Fruit fly (Drosophila melanogaster) whole organism, embryonic: ENCODE results near the gene sxe2.

Source experiments
- Abd-B ChIP-seq: fragments of 200-800 bp; sonication (Bioruptor generic); optimal IDR thresholded peaks from 2 replicates; lab custom pipeline; 2018; ENCODE audit warnings: missing biosample characterization, mild to moderate bottlenecking, missing genetic modification characterization, moderate library complexity
- Adf1 ChIP-seq: fragments of 200-800 bp; sonication (Bioruptor generic); IDR thresholded peaks from 2 replicates; pipeline ENCODE4 v1.3.6; 2022; ENCODE audit warnings: missing biosample characterization, missing genetic modification characterization
- Aef1 ChIP-seq: fragments of 200-800 bp; sonication (Bioruptor generic); IDR thresholded peaks from 3 replicates; pipeline ENCODE4 v1.3.6; 2022; ENCODE audit warnings: missing biosample characterization, missing genetic modification characterization
- CG10431 ChIP-seq: fragments of 200-800 bp; sonication (Bioruptor generic); optimal IDR thresholded peaks from 3 replicates; lab custom pipeline; 2018; ENCODE audit warnings: missing biosample characterization, mild to moderate bottlenecking, missing genetic modification characterization
- CG11398 ChIP-seq: fragments of 200-800 bp; sonication (Bioruptor generic); optimal IDR thresholded peaks from 2 replicates; lab custom pipeline; 2016; ENCODE audit warnings: missing biosample characterization, missing genetic modification characterization
- CG11504 ChIP-seq: fragments of 200-800 bp; sonication (Bioruptor generic); optimal IDR thresholded peaks from 3 replicates; lab custom pipeline; 2019; ENCODE audit warnings: missing biosample characterization, mild to moderate bottlenecking, missing genetic modification characterization, moderate library complexity
- CG11723 ChIP-seq: fragments of 200-800 bp; sonication (Bioruptor generic); optimal IDR thresholded peaks from 2 replicates; lab custom pipeline; 2017; ENCODE audit warnings: missing biosample characterization, mild to moderate bottlenecking, missing genetic modification characterization
- CG12769 ChIP-seq: fragments of 200-800 bp; sonication (Bioruptor generic); optimal IDR thresholded peaks from 2 replicates; lab custom pipeline; 2019; ENCODE audit warnings: missing biosample characterization, mild to moderate bottlenecking, missing genetic modification characterization, moderate library complexity
- CG14441 ChIP-seq: fragments of 200-800 bp; sonication (Bioruptor generic); IDR thresholded peaks from 2 replicates; pipeline ENCODE4 v1.3.6; 2022; ENCODE audit warnings: missing biosample characterization, missing genetic modification characterization
- CG17359 ChIP-seq: fragments of 200-800 bp; sonication (Bioruptor generic); optimal IDR thresholded peaks from 3 replicates; lab custom pipeline; 2018; ENCODE audit warnings: missing biosample characterization, mild to moderate bottlenecking, missing genetic modification characterization, moderate library complexity
- CG2875 ChIP-seq: fragments of 200-800 bp; sonication (Bioruptor generic); optimal IDR thresholded peaks from 2 replicates; lab custom pipeline; 2017; ENCODE audit warnings: missing biosample characterization, mild to moderate bottlenecking, missing genetic modification characterization, missing genetic modification reagents
- CG33213 ChIP-seq: fragments of 200-800 bp; sonication (Bioruptor generic); optimal IDR thresholded peaks from 3 replicates; lab custom pipeline; 2016; ENCODE audit warnings: missing biosample characterization, missing genetic modification characterization
- CG34376 ChIP-seq: fragments of 200-800 bp; sonication (Bioruptor generic); optimal IDR thresholded peaks from 2 replicates; lab custom pipeline; 2018; ENCODE audit warnings: missing biosample characterization, mild to moderate bottlenecking, missing genetic modification characterization
- CG3847 ChIP-seq: fragments of 200-800 bp; sonication (Bioruptor generic); IDR thresholded peaks from 2 replicates; pipeline ENCODE4 v1.3.6; 2022; ENCODE audit warnings: missing biosample characterization, missing genetic modification characterization
- CG8290 ChIP-seq, 3 experiments: fragments of 200-800 bp; sonication (Bioruptor generic); optimal IDR thresholded peaks; 2 replicates each; lab custom pipeline; 2016 to 2019; ENCODE audit warnings: missing biosample characterization in 3 of 3, missing genetic modification characterization in 3 of 3, mild to moderate bottlenecking in 2 of 3, moderate library complexity in 1 of 3
- CG9797 ChIP-seq: fragments of 200-800 bp; sonication (Bioruptor generic); optimal IDR thresholded peaks from 3 replicates; lab custom pipeline; 2018; ENCODE audit warnings: missing biosample characterization, mild to moderate bottlenecking, missing genetic modification characterization
- CG9932 ChIP-seq: fragments of 200-800 bp; sonication (Bioruptor generic); IDR thresholded peaks from 2 replicates; pipeline ENCODE4 v1.3.6; 2022; ENCODE audit warnings: missing biosample characterization, missing genetic modification characterization
- Doc3 ChIP-seq: fragments of 200-800 bp; sonication (Bioruptor generic); IDR thresholded peaks from 3 replicates; pipeline ENCODE4 v1.3.6; 2022; ENCODE audit warnings: missing biosample characterization, missing genetic modification characterization; ENCODE audit not compliant: partially characterized antibody
- Dref ChIP-seq: fragments of 200-800 bp; sonication (Bioruptor generic); IDR thresholded peaks from 2 replicates; pipeline ENCODE4 v1.3.6; 2022; ENCODE audit warnings: missing biosample characterization, missing genetic modification characterization
- E2f1 ChIP-seq: fragments of 200-800 bp; sonication (Bioruptor generic); IDR thresholded peaks from 2 replicates; pipeline ENCODE4 v1.3.6; 2022; ENCODE audit warnings: missing biosample characterization, missing genetic modification characterization
- Ets97D ChIP-seq: fragments of 200-800 bp; sonication (Bioruptor generic); optimal IDR thresholded peaks from 3 replicates; lab custom pipeline; 2016; ENCODE audit warnings: missing biosample characterization, missing genetic modification characterization
- H15 ChIP-seq: fragments of 200-800 bp; sonication (Bioruptor generic); IDR thresholded peaks from 3 replicates; pipeline ENCODE4 v1.3.6; 2022; ENCODE audit warnings: missing biosample characterization, missing genetic modification characterization
- Jarid2 ChIP-seq: fragments of 200-800 bp; sonication (Bioruptor generic); optimal IDR thresholded peaks from 3 replicates; lab custom pipeline; 2017; ENCODE audit warnings: mild to moderate bottlenecking, missing biosample characterization, missing genetic modification reagents, missing genetic modification characterization
- Lpt ChIP-seq: fragments of >200 bp; optimal IDR thresholded peaks from 2 replicates; lab custom pipeline; 2018; ENCODE audit warnings: missing biosample characterization, missing genetic modification characterization
- MBD-R2 ChIP-seq: fragments of 200-800 bp; sonication (Bioruptor generic); IDR thresholded peaks from 2 replicates; pipeline ENCODE4 v1.3.6; 2022; ENCODE audit warnings: missing biosample characterization, missing genetic modification characterization
- NK7.1 ChIP-seq: fragments of 200-800 bp; sonication (Bioruptor generic); optimal IDR thresholded peaks from 3 replicates; lab custom pipeline; 2016; ENCODE audit warnings: missing biosample characterization, missing genetic modification characterization
- Oaz ChIP-seq: fragments of 200-800 bp; sonication (Bioruptor generic); IDR thresholded peaks from 2 replicates; pipeline ENCODE4 v1.3.6; 2022; ENCODE audit warnings: missing biosample characterization, missing genetic modification characterization
- Opbp ChIP-seq: fragments of 200-800 bp; sonication (Bioruptor generic); IDR thresholded peaks from 3 replicates; pipeline ENCODE4 v1.3.6; 2022; ENCODE audit warnings: missing biosample characterization, missing genetic modification characterization; ENCODE audit not compliant: partially characterized antibody
- Sry-δ ChIP-seq: fragments of 200-800 bp; sonication (Bioruptor generic); optimal IDR thresholded peaks from 2 replicates; lab custom pipeline; 2016; ENCODE audit warnings: missing biosample characterization, missing genetic modification characterization
- TFAM ChIP-seq: fragments of 200-800 bp; sonication (Bioruptor generic); optimal IDR thresholded peaks from 2 replicates; lab custom pipeline; 2017; ENCODE audit warnings: missing biosample characterization, missing genetic modification characterization, inconsistent platforms
- ara ChIP-seq: fragments of 200-800 bp; sonication (Bioruptor generic); IDR thresholded peaks from 2 replicates; pipeline ENCODE4 v1.3.6; 2022; ENCODE audit warnings: missing biosample characterization, missing genetic modification characterization
- bbx ChIP-seq: fragments of 200-800 bp; sonication (Bioruptor generic); IDR thresholded peaks from 2 replicates; pipeline ENCODE4 v1.3.6; 2022; ENCODE audit warnings: missing biosample characterization, missing genetic modification characterization; ENCODE audit not compliant: partially characterized antibody
- bowl ChIP-seq: fragments of 200-800 bp; sonication (Bioruptor generic); IDR thresholded peaks from 2 replicates; pipeline ENCODE4 v1.3.6; 2022; ENCODE audit warnings: missing biosample characterization, missing genetic modification characterization
- cas ChIP-seq: fragments of 200-800 bp; sonication (Bioruptor generic); IDR thresholded peaks from 2 replicates; pipeline ENCODE4 v1.3.6; 2022; ENCODE audit warnings: missing biosample characterization, missing genetic modification characterization
- cg ChIP-seq: fragments of 200-800 bp; sonication (Bioruptor generic); optimal IDR thresholded peaks from 3 replicates; lab custom pipeline; 2019; ENCODE audit warnings: missing biosample characterization, mild to moderate bottlenecking, missing genetic modification characterization, moderate library complexity
- crol ChIP-seq: fragments of 200-800 bp; sonication (Bioruptor generic); IDR thresholded peaks from 2 replicates; pipeline ENCODE4 v1.3.6; 2022; ENCODE audit warnings: missing biosample characterization, missing genetic modification characterization
- cwo ChIP-seq: fragments of 200-800 bp; sonication (Bioruptor generic); optimal IDR thresholded peaks from 3 replicates; lab custom pipeline; 2017; ENCODE audit warnings: missing biosample characterization, missing genetic modification characterization, mild to moderate bottlenecking, moderate library complexity, missing genetic modification reagents
- emc ChIP-seq: fragments of 200-800 bp; sonication (Bioruptor generic); optimal IDR thresholded peaks from 2 replicates; lab custom pipeline; 2016; ENCODE audit warnings: missing biosample characterization, missing genetic modification characterization
- en ChIP-seq: fragments of 200-800 bp; sonication (Bioruptor generic); optimal IDR thresholded peaks from 2 replicates; lab custom pipeline; 2016; ENCODE audit warnings: missing biosample characterization, missing genetic modification characterization
- eve ChIP-seq, 2 experiments: fragments of >200 bp; optimal IDR thresholded peaks; 2 replicates each; lab custom pipeline; 2017; ENCODE audit warnings: missing biosample characterization in 2 of 2, missing genetic modification characterization in 2 of 2
- gfzf ChIP-seq: fragments of 200-800 bp; sonication (Bioruptor generic); optimal IDR thresholded peaks from 2 replicates; lab custom pipeline; 2016; ENCODE audit warnings: missing biosample characterization, mild to moderate bottlenecking, missing genetic modification characterization, moderate library complexity
- grau ChIP-seq: fragments of 200-800 bp; optimal IDR thresholded peaks from 3 replicates; lab custom pipeline; 2019; ENCODE audit warnings: missing biosample characterization, mild to moderate bottlenecking, missing genetic modification characterization, moderate library complexity
- hb ChIP-seq: fragments of 200-800 bp; sonication (Bioruptor generic); IDR thresholded peaks from 3 replicates; pipeline ENCODE4 v1.3.6; 2022; ENCODE audit warnings: missing biosample characterization, missing genetic modification characterization; ENCODE audit not compliant: partially characterized antibody
- hkb ChIP-seq, 2 experiments: fragments of 200-800 bp in 1 of 2; fragments of >200 bp in 1 of 2; sonication (Bioruptor generic) in 1 of 2; IDR thresholded peaks in 1 of 2; optimal IDR thresholded peaks in 1 of 2; 2 replicates each; pipeline versions ENCODE4 v1.3.6 to Lab custom; 2017 to 2022; ENCODE audit warnings: missing biosample characterization in 1 of 2, missing genetic modification characterization in 1 of 2
- lab ChIP-seq: fragments of 200-800 bp; sonication (Bioruptor generic); optimal IDR thresholded peaks from 3 replicates; lab custom pipeline; 2017; ENCODE audit warnings: missing biosample characterization, missing genetic modification characterization, mild to moderate bottlenecking, moderate library complexity, missing genetic modification reagents
- mam ChIP-seq: fragments of 200-800 bp; sonication (Bioruptor generic); optimal IDR thresholded peaks from 3 replicates; lab custom pipeline; 2016; ENCODE audit warnings: missing biosample characterization, missing genetic modification characterization
- pita ChIP-seq: fragments of 200-800 bp; sonication (Bioruptor generic); optimal IDR thresholded peaks from 2 replicates; lab custom pipeline; 2017; ENCODE audit warnings: missing biosample characterization, mild to moderate bottlenecking, missing genetic modification characterization
- psq ChIP-seq: fragments of 200-800 bp; sonication (Bioruptor generic); optimal IDR thresholded peaks from 2 replicates; lab custom pipeline; 2017; ENCODE audit warnings: missing biosample characterization, missing genetic modification characterization

Gene sxe2

dm6 chr3R:16071689-16072580 lies 11.7 kb upstream of the sxe2 start (continued):
- TF ChIP-seq CG8290 (GFP tag; optimal IDR thresholded peaks at IDR 0.05; lab: Kevin White, UChicago) = peak; percentile 63
- TF ChIP-seq CG8290 (tag; optimal IDR thresholded peaks at IDR 0.05; lab: Kevin White, UChicago) = no peak
- peak; percentile 92 for TF ChIP-seq ara (GFP tag; lab: Robert Waterston, UW)
- TF ChIP-seq CG11723 = no peak
- TF ChIP-seq Sry-δ = peak; percentile 5
- no peak for TF ChIP-seq Ets97D
- TF ChIP-seq crol (GFP tag; lab: Robert Waterston, UW) = no peak
- no peak for TF ChIP-seq Opbp (GFP tag; lab: Robert Waterston, UW)
- TF ChIP-seq grau = peak; percentile 75
- TF ChIP-seq psq (GFP tag; lab: Kevin White, UChicago) = peak; percentile 56
- no peak for TF ChIP-seq eve (GFP tag; optimal IDR thresholded peaks at IDR 0.05; lab: Kevin White, UChicago)
- peak; percentile 52 for TF ChIP-seq CG2875 (GFP tag; lab: Kevin White, UChicago)
- TF ChIP-seq CG11398 = peak; percentile 17
- TF ChIP-seq CG11504 (tag; lab: Kevin White, UChicago) = peak; percentile 98
- no peak for TF ChIP-seq MBD-R2
- TF ChIP-seq CG10431 (GFP tag; lab: Kevin White, UChicago) = peak; percentile 48
- no peak for TF ChIP-seq CG12769 (tag; lab: Kevin White, UChicago)
- TF ChIP-seq Dref (GFP tag; lab: Robert Waterston, UW) = no peak
- TF ChIP-seq hkb (optimal IDR thresholded peaks at IDR 0.05; lab: Kevin White, UChicago) = no peak
- peak; percentile 91 for TF ChIP-seq hkb (GFP tag; IDR thresholded peaks at IDR 0.05; lab: Robert Waterston, UW)
- TF ChIP-seq Adf1 (GFP tag; lab: Robert Waterston, UW) = no peak
- no peak for TF ChIP-seq TFAM (GFP tag; lab: Kevin White, UChicago)
- peak; percentile 82 for TF ChIP-seq E2f1 (GFP tag; lab: Robert Waterston, UW)
- TF ChIP-seq CG33213 = peak; percentile 35
- no peak for TF ChIP-seq bowl (GFP tag; lab: Robert Waterston, UW)
- no peak for TF ChIP-seq pita (GFP tag; lab: Kevin White, UChicago)
- peak; percentile 10 for TF ChIP-seq cwo (GFP tag; lab: Kevin White, UChicago)
- peak; percentile 16 for TF ChIP-seq gfzf (GFP tag; lab: Kevin White, UChicago)
- TF ChIP-seq bbx = no peak; the same call in 1 of the 2 replicates
- TF ChIP-seq en (GFP tag; lab: Kevin White, UChicago) = no peak
- TF ChIP-seq CG9932 = no peak
- TF ChIP-seq emc = no peak
- no peak for TF ChIP-seq CG14441
- no peak for TF ChIP-seq hb (GFP tag; lab: Robert Waterston, UW)
- TF ChIP-seq lab (GFP tag; lab: Kevin White, UChicago) = no peak
- peak; percentile 47 for TF ChIP-seq CG17359
- TF ChIP-seq Oaz (GFP tag; lab: Robert Waterston, UW) = peak; percentile 25; the same call in 1 of the 2 replicates
- TF ChIP-seq NK7.1 = no peak
- TF ChIP-seq Doc3 (GFP tag; lab: Robert Waterston, UW) = no peak
- TF ChIP-seq cg (GFP tag; lab: Kevin White, UChicago) = peak; percentile 45
- TF ChIP-seq Aef1 (GFP tag; lab: Robert Waterston, UW) = no peak
- no peak for TF ChIP-seq CG34376 (GFP tag; lab: Kevin White, UChicago)
- no peak for TF ChIP-seq cas (GFP tag; lab: Robert Waterston, UW)
- no peak for TF ChIP-seq CG9797
- TF ChIP-seq Jarid2 = no peak
- no peak for TF ChIP-seq mam
- TF ChIP-seq CG3847 (GFP tag; lab: Robert Waterston, UW) = no peak
- peak; percentile 78 for TF ChIP-seq H15 (GFP tag; lab: Robert Waterston, UW)
- no peak for TF ChIP-seq Abd-B (GFP tag; lab: Kevin White, UChicago)
- no peak for TF ChIP-seq Lpt (GFP tag; lab: Kevin White, UChicago)
